Worm (Caenorhabditis elegans): ENCODE data around the gene B0280.7.

- TF ChIP-seq dao-5 (tag; optimal IDR thresholded peaks at IDR 0.05): no peak
- no peak for TF ChIP-seq him-1 (tag; optimal IDR thresholded peaks at IDR 0.05)
- no peak for TF ChIP-seq W03F9.2 (tag; optimal IDR thresholded peaks at IDR 0.05)
Observed at ce11 chrIII:7111793-7112192, at the start of gene B0280.7.
